Worm (Caenorhabditis elegans): ENCODE results near the gene F25E5.16.
A peak's percentile ranks its signal among the peaks of the same experiment; 100 is the strongest.

Gene F25E5.16

DNA sequence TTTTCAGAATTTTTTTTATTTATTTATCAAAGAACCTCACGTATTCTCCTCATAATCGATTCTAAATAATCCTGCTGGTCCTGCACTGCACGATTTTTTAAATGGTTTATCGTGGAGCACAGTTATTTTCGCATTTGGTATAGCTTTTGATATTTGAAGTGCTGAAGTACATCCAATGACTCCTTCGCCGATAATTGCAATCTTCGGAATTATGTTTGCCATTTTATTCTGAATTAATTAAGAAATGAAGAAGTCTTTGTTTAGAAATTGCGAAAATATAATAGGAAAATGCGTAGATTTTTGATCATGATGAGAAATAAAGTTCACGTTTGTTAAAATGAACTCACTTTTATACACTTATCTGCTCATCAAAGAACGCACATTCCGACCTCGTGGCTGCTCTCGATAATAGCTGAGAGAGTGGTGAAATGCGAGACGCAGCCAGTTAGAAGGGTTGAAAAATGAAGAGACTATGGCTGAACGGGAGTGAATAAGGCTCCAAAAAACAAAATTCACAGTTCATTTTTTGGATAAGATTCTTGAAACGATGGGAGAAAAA is 3.2 kb upstream of the F25E5.16 start:
- no peak for TF ChIP-seq sptf-2 (GFP tag; optimal IDR thresholded peaks at IDR 0.05)
- TF ChIP-seq tbp1 (GFP tag; optimal IDR thresholded peaks at IDR 0.05), result peak; percentile 46
- TF ChIP-seq rpc-1 (optimal IDR thresholded peaks at IDR 0.05), result no peak
- no peak for TF ChIP-seq rpc-1 (tag; optimal IDR thresholded peaks at IDR 0.05)
- TF ChIP-seq lin-40 (tag; optimal IDR thresholded peaks at IDR 0.05), result peak; percentile 26
- no peak for TF ChIP-seq lsl-1 (GFP tag; optimal IDR thresholded peaks at IDR 0.05)
- no peak for TF ChIP-seq ceh-100 (GFP tag; IDR thresholded peaks at IDR 0.05)
- no peak for TF ChIP-seq C06A6.2 (GFP tag; conservative IDR thresholded peaks at IDR 0.05)
- no peak for TF ChIP-seq xnd-1 (tag; optimal IDR thresholded peaks at IDR 0.05)
- TF ChIP-seq F33H1.4 (GFP tag; IDR thresholded peaks at IDR 0.05), result no peak
- TF ChIP-seq egl-44 (GFP tag; IDR thresholded peaks at IDR 0.05), result no peak
- TF ChIP-seq nhr-80 (tag; optimal IDR thresholded peaks at IDR 0.05), result peak; percentile 45
- 0 out of 2 replicates have a peak, but pooled peaks have one; percentile 30 for TF ChIP-seq K11D2.4 (GFP tag; IDR thresholded peaks at IDR 0.05)
- peak; percentile 50 for TF ChIP-seq somi-1 (GFP tag; optimal IDR thresholded peaks at IDR 0.05)
- TF ChIP-seq K12H6.12 (tag; optimal IDR thresholded peaks at IDR 0.05), result peak; percentile 50
- peak; percentile 24 for TF ChIP-seq madf-10 (tag; optimal IDR thresholded peaks at IDR 0.05)
- TF ChIP-seq Y53G8AR.9 (GFP tag; conservative IDR thresholded peaks at IDR 0.05), result peak; percentile 36; the same call in 1 of the 2 replicates
- TF ChIP-seq cebp-1 (GFP tag; IDR thresholded peaks at IDR 0.05), result no peak
- TF ChIP-seq cebp-1 (tag; optimal IDR thresholded peaks at IDR 0.05), result peak; percentile 52
- TF ChIP-seq hmg-1.2 (GFP tag; IDR thresholded peaks at IDR 0.05), result peak; percentile 32; the same call in 1 of the 2 replicates
- TF ChIP-seq lin-26 (GFP tag; IDR thresholded peaks at IDR 0.05), result no peak
- peak; percentile 9 for TF ChIP-seq ZK185.1 (tag; optimal IDR thresholded peaks at IDR 0.05; ENCODE audit: poor library complexity, severe bottlenecking)
- no peak for TF ChIP-seq ceh-91 (GFP tag; IDR thresholded peaks at IDR 0.05)
- TF ChIP-seq mcd-1 (GFP tag; IDR thresholded peaks at IDR 0.05), result 0 out of 2 replicates have a peak, but pooled peaks have one; percentile 6
- peak; percentile 13 for TF ChIP-seq tlf-1 (GFP tag; optimal IDR thresholded peaks at IDR 0.05)
- TF ChIP-seq F10E7.11 (tag; optimal IDR thresholded peaks at IDR 0.05), result no peak
- peak; percentile 55 for TF ChIP-seq nfyb-1 (GFP tag; IDR thresholded peaks at IDR 0.05)
- TF ChIP-seq ztf-6 (GFP tag; IDR thresholded peaks at IDR 0.05), result no peak
- TF ChIP-seq ceh-27 (GFP tag; optimal IDR thresholded peaks at IDR 0.05), result peak; percentile 52
- TF ChIP-seq attf-5 (GFP tag; optimal IDR thresholded peaks at IDR 0.05), result peak; percentile 32
- peak; percentile 9 for TF ChIP-seq lin-54 (GFP tag; optimal IDR thresholded peaks at IDR 0.05)
- TF ChIP-seq chd-7 (tag; optimal IDR thresholded peaks at IDR 0.05), result peak; percentile 25
- peak; percentile 76 for TF ChIP-seq pha-4 (tag; optimal IDR thresholded peaks at IDR 0.05)
- peak; percentile 67 for TF ChIP-seq ama-1 (optimal IDR thresholded peaks at IDR 0.05)
- no peak for TF ChIP-seq ama-1 (GFP tag; optimal IDR thresholded peaks at IDR 0.05)
- no peak for TF ChIP-seq F49E8.2 (tag; optimal IDR thresholded peaks at IDR 0.05; ENCODE audit: insufficient read depth)
- no peak for TF ChIP-seq atf-7 (tag; optimal IDR thresholded peaks at IDR 0.05)
- TF ChIP-seq repo-1 (tag; optimal IDR thresholded peaks at IDR 0.05), result no peak
- no peak for TF ChIP-seq rcor-1 (GFP tag; IDR thresholded peaks at IDR 0.05)
- TF ChIP-seq Y56A3A.18 (GFP tag; IDR thresholded peaks at IDR 0.05), result 0 out of 2 replicates have a peak, but pooled peaks have one; percentile 29
